Fruit fly (Drosophila melanogaster) whole organism, embryonic: ENCODE data around the gene CG3337.

ENCODE experiments used
- CG17186 ChIP-seq: fragments of 200-800 bp; sonication (Bioruptor generic); optimal IDR thresholded peaks from 3 replicates; lab custom pipeline; 2017; ENCODE audit warnings: missing biosample characterization, missing genetic modification reagents, missing genetic modification characterization
- CG2116 ChIP-seq: fragments of 200-800 bp; sonication (Bioruptor generic); optimal IDR thresholded peaks from 3 replicates; lab custom pipeline; 2018; ENCODE audit warnings: missing biosample characterization, mild to moderate bottlenecking, missing genetic modification characterization
- CG3847 ChIP-seq: fragments of 200-800 bp; sonication (Bioruptor generic); IDR thresholded peaks from 2 replicates; pipeline ENCODE4 v1.3.6; 2022; ENCODE audit warnings: missing biosample characterization, missing genetic modification characterization
- CG43689 ChIP-seq: fragments of 200-800 bp; sonication (Bioruptor generic); IDR thresholded peaks from 2 replicates; pipeline ENCODE4 v1.3.6; 2022; ENCODE audit warnings: missing biosample characterization, missing genetic modification characterization
- CG7786 ChIP-seq: fragments of 200-800 bp; sonication (Bioruptor generic); optimal IDR thresholded peaks from 2 replicates; lab custom pipeline; 2016; ENCODE audit warnings: missing biosample characterization, missing genetic modification characterization
- CG8089 ChIP-seq: fragments of 200-800 bp; sonication (Bioruptor generic); optimal IDR thresholded peaks from 3 replicates; lab custom pipeline; 2016; ENCODE audit warnings: missing biosample characterization, missing genetic modification characterization
- Lpt ChIP-seq: fragments of >200 bp; optimal IDR thresholded peaks from 2 replicates; lab custom pipeline; 2018; ENCODE audit warnings: missing biosample characterization, missing genetic modification characterization
- MESR4 ChIP-seq: fragments of 200-800 bp; sonication (Bioruptor generic); optimal IDR thresholded peaks from 2 replicates; lab custom pipeline; 2018; ENCODE audit warnings: missing biosample characterization, mild to moderate bottlenecking, missing genetic modification characterization, moderate library complexity
- MTF-1 ChIP-seq: fragments of 200-800 bp; sonication (Bioruptor generic); optimal IDR thresholded peaks from 2 replicates; lab custom pipeline; 2018; ENCODE audit warnings: missing biosample characterization, mild to moderate bottlenecking, missing genetic modification characterization, borderline replicate concordance
- Nf-YB ChIP-seq: fragments of 200-800 bp; sonication (Bioruptor generic); optimal IDR thresholded peaks from 3 replicates; lab custom pipeline; 2019; ENCODE audit warnings: missing biosample characterization, mild to moderate bottlenecking, missing genetic modification characterization, moderate library complexity
- kah ChIP-seq: fragments of 200-800 bp; sonication (Bioruptor generic); optimal IDR thresholded peaks from 2 replicates; lab custom pipeline; 2018; ENCODE audit warnings: missing biosample characterization, mild to moderate bottlenecking, missing genetic modification characterization
- mam ChIP-seq: fragments of 200-800 bp; sonication (Bioruptor generic); optimal IDR thresholded peaks from 3 replicates; lab custom pipeline; 2016; ENCODE audit warnings: missing biosample characterization, missing genetic modification characterization
- scrt ChIP-seq: fragments of 200-800 bp; sonication (Bioruptor generic); optimal IDR thresholded peaks from 2 replicates; lab custom pipeline; 2018; ENCODE audit warnings: missing biosample characterization, mild to moderate bottlenecking, missing genetic modification characterization, moderate library complexity
- tup ChIP-seq: fragments of 200-800 bp; sonication (Bioruptor generic); optimal IDR thresholded peaks from 2 replicates; lab custom pipeline; 2016; ENCODE audit warnings: missing biosample characterization, mild to moderate bottlenecking, missing genetic modification characterization, moderate library complexity

DNA sequence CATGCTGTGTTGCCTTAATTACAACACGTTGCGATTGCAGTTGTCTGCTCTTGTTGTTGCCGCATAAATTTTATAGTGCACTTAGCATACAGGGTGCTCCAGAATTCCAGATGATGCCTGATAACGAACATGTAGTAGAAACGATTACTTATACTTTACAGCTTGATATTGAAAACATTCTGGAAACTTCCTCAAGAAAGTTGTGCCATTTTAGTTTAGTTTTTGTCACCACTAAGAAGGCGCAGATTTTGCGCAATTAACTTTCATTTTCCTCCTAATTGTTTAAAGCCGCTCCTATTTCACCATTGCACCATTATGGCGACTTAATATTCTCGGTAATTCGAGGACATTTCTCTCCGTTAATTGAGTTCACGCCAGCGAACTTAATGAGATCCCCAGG lies 31.1 kb downstream of the CG3337 start:
- no peak for TF ChIP-seq CG2116 (GFP tag; lab: Kevin White, UChicago)
- TF ChIP-seq CG8089 (GFP tag; lab: Kevin White, UChicago): no peak
- no peak for TF ChIP-seq tup (GFP tag; lab: Kevin White, UChicago)
- TF ChIP-seq mam (GFP tag; lab: Kevin White, UChicago): no peak
- no peak for TF ChIP-seq MESR4
- no peak for TF ChIP-seq scrt (GFP tag; lab: Kevin White, UChicago)
- no peak for TF ChIP-seq CG43689
- no peak for TF ChIP-seq CG17186 (GFP tag; lab: Kevin White, UChicago)
- TF ChIP-seq Nf-YB (GFP tag; lab: Kevin White, UChicago): no peak
- TF ChIP-seq CG7786 (GFP tag; lab: Kevin White, UChicago): no peak
- TF ChIP-seq kah (GFP tag; lab: Kevin White, UChicago): no peak
- TF ChIP-seq Lpt: no peak
- no peak for TF ChIP-seq CG3847
- no peak for TF ChIP-seq MTF-1 (GFP tag; lab: Kevin White, UChicago)
